Worm (Caenorhabditis elegans): ENCODE results near the gene R02F11.1.

R02F11.1 gene

ce11 chrV:4847424-4847823, 46.5 kb downstream of the R02F11.1 start, which contains the start of gene abhd-5.1:
Gene abhd-5.1 (plus strand): TSS chrV:4847653.
- TF ChIP-seq hlh-1 (tag; optimal IDR thresholded peaks at IDR 0.05): no peak
- TF ChIP-seq snpc-4 (tag; optimal IDR thresholded peaks at IDR 0.05): no peak
- TF ChIP-seq nhr-76 (tag; optimal IDR thresholded peaks at IDR 0.05): no peak
- no peak for TF ChIP-seq M03D4.4 (tag; optimal IDR thresholded peaks at IDR 0.05)
- TF ChIP-seq unc-62 (GFP tag; optimal IDR thresholded peaks at IDR 0.05): no peak
- no peak for TF ChIP-seq pha-4 (tag; optimal IDR thresholded peaks at IDR 0.05)
- no peak for TF ChIP-seq sptf-1 (tag; optimal IDR thresholded peaks at IDR 0.05)
- no peak for TF ChIP-seq zip-8 (tag; optimal IDR thresholded peaks at IDR 0.05)
- no peak for TF ChIP-seq mep-1 (tag; optimal IDR thresholded peaks at IDR 0.05)
- TF ChIP-seq blmp-1 (tag; optimal IDR thresholded peaks at IDR 0.05): no peak
- TF ChIP-seq bed-3 (GFP tag; optimal IDR thresholded peaks at IDR 0.05): no peak
- no peak for TF ChIP-seq cnd-1 (tag; optimal IDR thresholded peaks at IDR 0.05)
- no peak for TF ChIP-seq nhr-2 (tag; optimal IDR thresholded peaks at IDR 0.05)

DNA sequence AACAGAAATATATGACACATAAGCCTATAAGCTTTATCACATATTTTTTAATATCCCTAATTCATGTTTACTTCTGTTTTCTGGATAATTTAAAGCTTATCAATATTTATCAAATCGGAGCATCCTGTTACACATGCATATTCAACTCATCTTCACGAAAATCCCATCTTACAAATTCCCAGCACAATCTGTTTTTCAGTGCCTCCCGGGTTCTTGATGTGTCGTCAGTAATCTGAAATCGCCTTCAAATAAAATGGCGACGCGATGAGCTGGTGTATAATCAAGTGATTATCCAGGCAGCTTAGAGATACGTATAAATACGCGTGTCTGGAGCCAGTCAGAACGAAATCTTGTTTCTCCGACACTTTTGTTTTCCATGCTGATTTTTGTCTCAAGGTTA, 49.6 kb downstream of the R02F11.1 start:
- TF ChIP-seq ceh-39 (tag; optimal IDR thresholded peaks at IDR 0.05) (no peak), elt-1 (tag; optimal IDR thresholded peaks at IDR 0.05; ENCODE audit: borderline replicate concordance, insufficient read depth) (no peak), ceh-83 (GFP tag; optimal IDR thresholded peaks at IDR 0.05) (no peak), ces-1 (GFP tag; optimal IDR thresholded peaks at IDR 0.05) (no peak), nhr-28 (tag; optimal IDR thresholded peaks at IDR 0.05) (no peak), ham-2 (GFP tag; optimal IDR thresholded peaks at IDR 0.05) (no peak), mep-1 (tag; optimal IDR thresholded peaks at IDR 0.05) (no peak), lin-32 (GFP tag; optimal IDR thresholded peaks at IDR 0.05) (no peak), lin-13 (tag; optimal IDR thresholded peaks at IDR 0.05) (no peak), mls-2 (tag; optimal IDR thresholded peaks at IDR 0.05) (no peak), snpc-4 (tag; optimal IDR thresholded peaks at IDR 0.05) (no peak), blmp-1 (tag; optimal IDR thresholded peaks at IDR 0.05) (no peak), sem-2 (GFP tag; optimal IDR thresholded peaks at IDR 0.05) (no peak), cnd-1 (tag; optimal IDR thresholded peaks at IDR 0.05) (no peak), drap-1 (GFP tag; optimal IDR thresholded peaks at IDR 0.05) (no peak)

DNA sequence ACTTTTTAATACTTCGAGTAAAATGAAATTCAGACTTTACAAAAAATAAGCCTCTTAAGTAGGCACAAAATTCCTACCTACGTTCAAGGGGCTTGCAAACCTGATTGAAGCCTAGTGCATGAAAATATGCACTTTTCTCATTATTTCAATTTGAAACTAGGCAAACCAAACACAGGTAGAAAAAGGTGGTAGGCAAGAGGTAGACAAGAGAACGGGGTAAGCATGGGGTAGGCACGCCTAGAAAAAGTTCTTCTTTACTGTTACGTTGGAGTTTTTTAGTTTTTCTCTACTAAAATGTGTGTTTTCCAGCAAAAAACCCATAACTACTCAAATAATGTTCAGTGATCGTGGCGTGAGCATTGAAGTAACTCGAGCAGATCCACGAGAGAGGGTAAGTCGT, 50.2 kb downstream of the R02F11.1 start, which contains the start of gene nex-4:
Gene nex-4 (plus strand): TSS at position 301 of the 400 bp plus-strand sequence.
- TF ChIP-seq elt-3 (tag; optimal IDR thresholded peaks at IDR 0.05) (no peak), mls-2 (tag; optimal IDR thresholded peaks at IDR 0.05) (no peak), drap-1 (GFP tag; optimal IDR thresholded peaks at IDR 0.05) (no peak), tbx-8 (GFP tag; optimal IDR thresholded peaks at IDR 0.05) (no peak), hlh-1 (tag; optimal IDR thresholded peaks at IDR 0.05) (no peak), ceh-83 (GFP tag; optimal IDR thresholded peaks at IDR 0.05) (no peak), pha-4 (tag; optimal IDR thresholded peaks at IDR 0.05) (no peak), ham-2 (GFP tag; optimal IDR thresholded peaks at IDR 0.05) (no peak), sptf-1 (tag; optimal IDR thresholded peaks at IDR 0.05) (no peak), cnd-1 (tag; optimal IDR thresholded peaks at IDR 0.05) (no peak), nhr-2 (tag; optimal IDR thresholded peaks at IDR 0.05) (no peak), unc-62 (GFP tag; optimal IDR thresholded peaks at IDR 0.05) (no peak), nhr-237 (tag; optimal IDR thresholded peaks at IDR 0.05) (no peak), ztf-11 (tag; optimal IDR thresholded peaks at IDR 0.05) (no peak), sem-2 (GFP tag; optimal IDR thresholded peaks at IDR 0.05) (no peak), mab-5 (tag; optimal IDR thresholded peaks at IDR 0.05) (no peak), nhr-76 (tag; optimal IDR thresholded peaks at IDR 0.05) (no peak), lsy-2 (tag; optimal IDR thresholded peaks at IDR 0.05) (no peak), ceh-39 (tag; optimal IDR thresholded peaks at IDR 0.05) (no peak)

ce11 chrV:4851969-4852368, 51.1 kb downstream of the R02F11.1 start:
- TF ChIP-seq M03D4.4 (tag; optimal IDR thresholded peaks at IDR 0.05) (no peak), sem-2 (GFP tag; optimal IDR thresholded peaks at IDR 0.05) (no peak), sptf-1 (tag; optimal IDR thresholded peaks at IDR 0.05) (no peak), hlh-1 (tag; optimal IDR thresholded peaks at IDR 0.05) (no peak), lsy-2 (tag; optimal IDR thresholded peaks at IDR 0.05) (no peak), elt-1 (tag; optimal IDR thresholded peaks at IDR 0.05; ENCODE audit: borderline replicate concordance, insufficient read depth) (no peak), mab-5 (tag; optimal IDR thresholded peaks at IDR 0.05) (no peak), tbx-8 (GFP tag; optimal IDR thresholded peaks at IDR 0.05) (no peak), ceh-39 (tag; optimal IDR thresholded peaks at IDR 0.05) (no peak), nhr-2 (tag; optimal IDR thresholded peaks at IDR 0.05) (no peak), nhr-12 (tag; optimal IDR thresholded peaks at IDR 0.05) (no peak), nhr-76 (tag; optimal IDR thresholded peaks at IDR 0.05) (no peak)
